Worm (Caenorhabditis elegans): ENCODE data around the gene pdzd-8.

Gene pdzd-8

ce11 chrIV:8947146-8947545 is 28.2 kb upstream of the pdzd-8 start (continued):
- TF ChIP-seq nhr-21 (tag; optimal IDR thresholded peaks at IDR 0.05) (no peak), ceh-82 (tag; optimal IDR thresholded peaks at IDR 0.05) (no peak), ZK546.5 (tag; optimal IDR thresholded peaks at IDR 0.05) (no peak), nhr-237 (tag; optimal IDR thresholded peaks at IDR 0.05) (no peak)

ce11 chrIV:8949078-8950039 is 26.0 kb upstream of the pdzd-8 start:
- no peak for TF ChIP-seq unc-62 (GFP tag; optimal IDR thresholded peaks at IDR 0.05)
- TF ChIP-seq blmp-1 (tag; optimal IDR thresholded peaks at IDR 0.05; ENCODE audit: insufficient read depth) = peak; percentile 95
- TF ChIP-seq nhr-21 (tag; optimal IDR thresholded peaks at IDR 0.05) = peak; percentile 65
- peak; percentile 84 for TF ChIP-seq gmeb-1 (tag; optimal IDR thresholded peaks at IDR 0.05)
- peak; percentile 81 for TF ChIP-seq nhr-129 (tag; optimal IDR thresholded peaks at IDR 0.05)
- no peak for TF ChIP-seq ceh-82 (tag; optimal IDR thresholded peaks at IDR 0.05)
- TF ChIP-seq skn-1 (tag; optimal IDR thresholded peaks at IDR 0.05) = no peak
- peak; percentile 68 for TF ChIP-seq ztf-4 (tag; optimal IDR thresholded peaks at IDR 0.05)
- no peak for TF ChIP-seq nhr-237 (tag; optimal IDR thresholded peaks at IDR 0.05)
- TF ChIP-seq C34F6.9 (tag; optimal IDR thresholded peaks at IDR 0.05) = peak; percentile 85
- peak in 1 of 2 experiments; percentile 75 for TF ChIP-seq lsy-2 (tag; optimal IDR thresholded peaks at IDR 0.05)
- peak; percentile 35 for TF ChIP-seq ama-1 (optimal IDR thresholded peaks at IDR 0.05)
- TF ChIP-seq dmd-4 (tag; optimal IDR thresholded peaks at IDR 0.05) = no peak
- TF ChIP-seq sma-3 (GFP tag; optimal IDR thresholded peaks at IDR 0.05) = peak; percentile 74
- peak; percentile 92 for TF ChIP-seq crh-2 (tag; optimal IDR thresholded peaks at IDR 0.05)
- TF ChIP-seq mdl-1 (tag; optimal IDR thresholded peaks at IDR 0.05) = peak; percentile 57 to 89
- peak; percentile 86 for TF ChIP-seq nhr-6 (tag; optimal IDR thresholded peaks at IDR 0.05)
- TF ChIP-seq nhr-77 (tag; optimal IDR thresholded peaks at IDR 0.05) = no peak
- peak; percentile 82 for TF ChIP-seq F13H6.1 (tag; optimal IDR thresholded peaks at IDR 0.05)
- peak; percentile 95 for TF ChIP-seq sma-9 (GFP tag; optimal IDR thresholded peaks at IDR 0.05)
- no peak for TF ChIP-seq sma-9 (tag; optimal IDR thresholded peaks at IDR 0.05)
- peak; percentile 99 for TF ChIP-seq fos-1 (tag; optimal IDR thresholded peaks at IDR 0.05)
- peak; percentile 97 for TF ChIP-seq nhr-25 (tag; optimal IDR thresholded peaks at IDR 0.05)

- TF ChIP-seq elt-1 (tag; optimal IDR thresholded peaks at IDR 0.05) (no peak), fos-1 (tag; optimal IDR thresholded peaks at IDR 0.05) (peak; percentile 31)
Observed at ce11 chrIV:8951953-8952567, 23.3 kb upstream of the pdzd-8 start.

- TF ChIP-seq lin-39 (tag; optimal IDR thresholded peaks at IDR 0.05) (no peak), unc-55 (GFP tag; optimal IDR thresholded peaks at IDR 0.05) (peak; percentile 9), zag-1 (tag; optimal IDR thresholded peaks at IDR 0.05) (no peak), elt-1 (tag; optimal IDR thresholded peaks at IDR 0.05) (no peak), nhr-6 (tag; optimal IDR thresholded peaks at IDR 0.05) (peak; percentile 5), nhr-10 (tag; optimal IDR thresholded peaks at IDR 0.05) (no peak), lsy-2 (tag; optimal IDR thresholded peaks at IDR 0.05) (no peak)
Observed at ce11 chrIV:8954126-8954525, 21.2 kb upstream of the pdzd-8 start.

ce11 chrIV:8956189-8956588 is 19.1 kb upstream of the pdzd-8 start, which contains the start of gene tpra-1:
TSS of gene tpra-1 (plus strand) at chrIV:8956489.
- TF ChIP-seq nhr-6 (tag; optimal IDR thresholded peaks at IDR 0.05) (no peak), lin-11 (tag; optimal IDR thresholded peaks at IDR 0.05) (no peak), sma-3 (GFP tag; optimal IDR thresholded peaks at IDR 0.05) (no peak), ztf-11 (tag; optimal IDR thresholded peaks at IDR 0.05) (no peak), ztf-1 (GFP tag; conservative IDR thresholded peaks at IDR 0.05) (no peak), ama-1 (optimal IDR thresholded peaks at IDR 0.05) (no peak), snpc-4 (tag; optimal IDR thresholded peaks at IDR 0.05) (no peak), mab-5 (tag; optimal IDR thresholded peaks at IDR 0.05) (no peak), nhr-25 (tag; optimal IDR thresholded peaks at IDR 0.05) (no peak), nhr-10 (tag; optimal IDR thresholded peaks at IDR 0.05) (no peak), peb-1 (tag; optimal IDR thresholded peaks at IDR 0.05) (no peak), C34F6.9 (tag; optimal IDR thresholded peaks at IDR 0.05) (no peak), egl-27 (tag; optimal IDR thresholded peaks at IDR 0.05) (no peak)

Data from whole organism, L2 larva.